Worm (Caenorhabditis elegans): ENCODE results near the gene sqst-1.

sqst-1 gene

DNA sequence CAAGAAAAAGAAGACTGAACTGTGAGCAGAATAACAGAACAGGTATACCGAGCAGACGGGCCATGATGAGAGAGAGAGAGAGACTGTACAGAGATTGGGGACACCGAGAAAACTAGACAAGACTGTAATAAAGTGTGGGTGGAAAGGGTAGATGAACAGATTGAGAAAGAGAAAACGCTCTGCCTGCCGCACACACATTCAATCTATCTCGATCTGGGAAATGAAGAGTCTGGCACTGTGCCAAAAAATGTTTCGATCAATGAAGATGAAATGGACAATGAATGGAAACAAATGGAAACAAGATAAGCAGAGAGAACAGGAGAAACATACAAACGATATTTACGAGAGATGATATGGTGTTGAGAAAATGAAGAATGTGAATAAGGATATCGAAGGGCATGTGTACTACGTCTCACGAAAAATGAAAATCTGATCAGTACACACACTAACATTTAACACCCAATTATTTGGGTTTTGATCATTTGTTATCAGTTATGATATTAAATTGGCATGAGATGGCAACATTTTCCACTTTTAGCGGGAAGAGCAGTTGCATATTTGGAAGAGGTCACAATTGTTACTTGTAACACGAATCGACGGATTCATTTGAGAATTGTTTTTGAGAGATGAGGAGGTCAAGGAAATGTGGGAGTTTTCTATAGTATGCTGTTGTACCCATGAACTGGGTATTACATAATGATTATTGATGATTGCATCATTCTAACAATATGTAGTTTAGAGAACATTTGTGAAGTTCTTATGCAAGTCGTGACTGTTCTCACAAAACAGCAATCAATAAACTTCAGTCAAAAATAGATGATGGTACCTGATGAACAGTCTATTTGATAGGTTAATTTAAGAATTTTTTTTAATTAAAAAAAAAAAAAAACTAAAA, 11.0 kb downstream of the sqst-1 start:
- TF ChIP-seq pqm-1 (tag; optimal IDR thresholded peaks at IDR 0.05) = no peak
- no peak for TF ChIP-seq hpl-2 (GFP tag; optimal IDR thresholded peaks at IDR 0.05)
- peak in 2 of 6 experiments; percentile 53 to 67 for TF ChIP-seq elt-3 (tag; optimal IDR thresholded peaks at IDR 0.05)
- TF ChIP-seq nhr-76 (tag; optimal IDR thresholded peaks at IDR 0.05) = no peak
- TF ChIP-seq tbx-2 (tag; optimal IDR thresholded peaks at IDR 0.05) = peak; percentile 21
- TF ChIP-seq grh-1 (GFP tag; IDR thresholded peaks at IDR 0.05) = no peak
- TF ChIP-seq zip-4 (GFP tag; optimal IDR thresholded peaks at IDR 0.05) = no peak
- no peak for TF ChIP-seq irx-1 (tag; optimal IDR thresholded peaks at IDR 0.05)
- TF ChIP-seq blmp-1 (tag; optimal IDR thresholded peaks at IDR 0.05) = peak; percentile 69
- no peak for TF ChIP-seq unc-98 (GFP tag; IDR thresholded peaks at IDR 0.05)
- TF ChIP-seq nhr-19 (GFP tag; conservative IDR thresholded peaks at IDR 0.05) = peak; percentile 22
- TF ChIP-seq efl-3 (GFP tag; optimal IDR thresholded peaks at IDR 0.05) = no peak
- peak in 1 of 2 experiments; percentile 23 for TF ChIP-seq lsy-2 (tag; optimal IDR thresholded peaks at IDR 0.05)
- TF ChIP-seq efl-1 (optimal IDR thresholded peaks at IDR 0.05) = peak in 1 of 2 experiments; percentile 10
- TF ChIP-seq efl-1 (GFP tag; optimal IDR thresholded peaks at IDR 0.05 in 1 of 2) = peak in 1 of 2 experiments; percentile 92
- TF ChIP-seq lin-14 (GFP tag; optimal IDR thresholded peaks at IDR 0.05) = peak; percentile 74
- TF ChIP-seq ztf-11 (tag; optimal IDR thresholded peaks at IDR 0.05) = no peak
- TF ChIP-seq jun-1 (tag; optimal IDR thresholded peaks at IDR 0.05) = no peak
- no peak for TF ChIP-seq Y116A8C.19 (tag; optimal IDR thresholded peaks at IDR 0.05; ENCODE audit: borderline replicate concordance)
- TF ChIP-seq dpl-1 (GFP tag; optimal IDR thresholded peaks at IDR 0.05) = peak in 1 of 3 experiments; percentile 18
- peak; percentile 71 for TF ChIP-seq nhr-20 (tag; optimal IDR thresholded peaks at IDR 0.05)
- no peak for TF ChIP-seq fkh-4 (tag; optimal IDR thresholded peaks at IDR 0.05; ENCODE audit: borderline replicate concordance)
- TF ChIP-seq unc-130 (tag; optimal IDR thresholded peaks at IDR 0.05) = peak; percentile 19
- peak; percentile 53 for TF ChIP-seq nhr-90 (tag; optimal IDR thresholded peaks at IDR 0.05; ENCODE audit: poor library complexity)
- no peak for TF ChIP-seq dsc-1 (tag; optimal IDR thresholded peaks at IDR 0.05)
- TF ChIP-seq nhr-71 (tag; optimal IDR thresholded peaks at IDR 0.05) = peak; percentile 48
- TF ChIP-seq lir-3 (tag; optimal IDR thresholded peaks at IDR 0.05; ENCODE audit: poor library complexity) = no peak
- TF ChIP-seq egl-13 (tag; optimal IDR thresholded peaks at IDR 0.05) = no peak
- TF ChIP-seq snu-23 (GFP tag; optimal IDR thresholded peaks at IDR 0.05) = peak; percentile 59
- peak; percentile 92 for TF ChIP-seq nhr-85 (tag)
- TF ChIP-seq rnt-1 (tag; optimal IDR thresholded peaks at IDR 0.05) = peak; percentile 31
- TF ChIP-seq lin-39 (tag; optimal IDR thresholded peaks at IDR 0.05) = no peak

DNA sequence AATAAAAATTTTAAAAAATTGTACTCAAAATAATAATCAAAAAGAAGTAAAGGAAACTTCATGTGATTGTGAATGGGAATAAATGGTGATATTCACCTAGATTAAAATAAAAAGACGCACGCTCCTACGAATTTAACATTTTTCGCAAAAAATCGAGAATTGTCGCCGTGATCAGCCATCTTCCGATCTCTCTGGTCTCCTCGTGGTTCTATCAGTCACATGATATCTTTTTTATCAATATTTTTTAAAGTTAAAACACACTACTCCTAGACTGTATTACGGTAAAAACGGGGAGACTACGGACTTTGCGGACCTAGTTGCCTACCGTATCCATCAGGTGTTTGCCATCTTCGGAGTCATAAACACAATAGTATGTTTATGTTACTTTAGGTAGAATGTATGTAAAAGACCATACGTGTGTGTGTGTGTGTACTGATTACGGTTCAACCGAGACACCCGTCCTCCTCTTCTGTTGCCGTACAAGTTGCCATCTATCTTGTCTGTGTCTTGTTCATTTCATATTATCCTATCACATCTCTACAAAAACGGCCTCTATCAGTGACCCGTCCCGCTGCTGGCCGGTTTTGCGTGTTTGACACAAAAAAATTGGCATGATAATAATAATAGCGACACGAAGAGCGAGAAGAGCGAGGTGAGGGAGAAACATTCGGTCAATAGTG, 12.6 kb downstream of the sqst-1 start, which contains the start of gene T12G3.2:
Gene T12G3.2, minus strand, starts transcription at position 444 of the 680 bp plus-strand sequence.
- no peak for TF ChIP-seq zip-4 (GFP tag; optimal IDR thresholded peaks at IDR 0.05)
- TF ChIP-seq mdl-1 (tag; optimal IDR thresholded peaks at IDR 0.05) = no peak
- no peak for TF ChIP-seq ama-1 (optimal IDR thresholded peaks at IDR 0.05)
- TF ChIP-seq jun-1 (tag; optimal IDR thresholded peaks at IDR 0.05) = no peak
- TF ChIP-seq nhr-85 (tag) = peak; percentile 86
- no peak for TF ChIP-seq Y116A8C.19 (tag; optimal IDR thresholded peaks at IDR 0.05; ENCODE audit: borderline replicate concordance)
- TF ChIP-seq pag-3 (tag; optimal IDR thresholded peaks at IDR 0.05; ENCODE audit: borderline replicate concordance, insufficient read depth) = no peak
- peak in 2 of 6 experiments; percentile 19 to 71 for TF ChIP-seq elt-3 (tag; optimal IDR thresholded peaks at IDR 0.05)
- TF ChIP-seq egl-13 (tag; optimal IDR thresholded peaks at IDR 0.05) = no peak
- TF ChIP-seq nhr-76 (tag; optimal IDR thresholded peaks at IDR 0.05) = no peak
- no peak for TF ChIP-seq hlh-4 (tag; optimal IDR thresholded peaks at IDR 0.05)
- peak in 1 of 2 experiments; percentile 50 for TF ChIP-seq lsy-2 (tag; optimal IDR thresholded peaks at IDR 0.05)
- TF ChIP-seq C34B4.2 (tag; optimal IDR thresholded peaks at IDR 0.05) = no peak
- TF ChIP-seq snu-23 (GFP tag; optimal IDR thresholded peaks at IDR 0.05) = peak; percentile 40
- no peak for TF ChIP-seq rnt-1 (tag; optimal IDR thresholded peaks at IDR 0.05)
- TF ChIP-seq lin-35 (GFP tag; optimal IDR thresholded peaks at IDR 0.05) = peak in 1 of 2 experiments; percentile 52
- TF ChIP-seq ceh-8 (GFP tag; optimal IDR thresholded peaks at IDR 0.05) = no peak
- TF ChIP-seq zag-1 (tag; optimal IDR thresholded peaks at IDR 0.05) = no peak
- TF ChIP-seq nhr-20 (tag; optimal IDR thresholded peaks at IDR 0.05) = peak; percentile 76
- TF ChIP-seq elt-2 (tag; optimal IDR thresholded peaks at IDR 0.05) = peak; percentile 74
- TF ChIP-seq unc-62 (GFP tag; optimal IDR thresholded peaks at IDR 0.05) = no peak
- no peak for TF ChIP-seq hpl-2 (GFP tag; optimal IDR thresholded peaks at IDR 0.05)
- TF ChIP-seq pax-3 (tag; optimal IDR thresholded peaks at IDR 0.05) = no peak
- no peak for TF ChIP-seq sptf-1 (tag; optimal IDR thresholded peaks at IDR 0.05)
- TF ChIP-seq efl-1 (optimal IDR thresholded peaks at IDR 0.05) = no peak
- TF ChIP-seq efl-1 (GFP tag; optimal IDR thresholded peaks at IDR 0.05 in 1 of 2) = peak in 1 of 2 experiments; percentile 82
- TF ChIP-seq lin-13 (GFP tag; optimal IDR thresholded peaks at IDR 0.05) = no peak
- peak; percentile 60 for TF ChIP-seq lin-14 (GFP tag; optimal IDR thresholded peaks at IDR 0.05)
